Fruit fly (Drosophila melanogaster) whole organism, embryonic: ENCODE data around the gene CG9008.

ENCODE experiments used
- Abd-B ChIP-seq: fragments of 200-800 bp; sonication (Bioruptor generic); optimal IDR thresholded peaks from 2 replicates; lab custom pipeline; 2018; ENCODE audit warnings: missing biosample characterization, mild to moderate bottlenecking, missing genetic modification characterization, moderate library complexity
- BEAF-32 ChIP-seq: fragments of 200-800 bp; sonication (Bioruptor generic); optimal IDR thresholded peaks from 3 replicates; lab custom pipeline; 2017; ENCODE audit warnings: missing biosample characterization, missing genetic modification characterization, mild to moderate bottlenecking, moderate library complexity, missing genetic modification reagents
- CG10274 ChIP-seq: fragments of 200-800 bp; sonication (Bioruptor generic); optimal IDR thresholded peaks from 3 replicates; lab custom pipeline; 2017; ENCODE audit warnings: missing biosample characterization, mild to moderate bottlenecking, missing genetic modification characterization
- CG13424 ChIP-seq: fragments of 200-800 bp; sonication (Bioruptor generic); optimal IDR thresholded peaks from 2 replicates; lab custom pipeline; 2019; ENCODE audit warnings: missing biosample characterization, mild to moderate bottlenecking, missing genetic modification characterization, moderate library complexity
- CG17385 ChIP-seq: fragments of 200-800 bp; sonication (Bioruptor generic); optimal IDR thresholded peaks from 3 replicates; lab custom pipeline; 2018; ENCODE audit warnings: missing biosample characterization, mild to moderate bottlenecking, missing genetic modification characterization
- CG7786 ChIP-seq: fragments of 200-800 bp; sonication (Bioruptor generic); optimal IDR thresholded peaks from 2 replicates; lab custom pipeline; 2016; ENCODE audit warnings: missing biosample characterization, missing genetic modification characterization
- CG8924 ChIP-seq: fragments of 200-800 bp; optimal IDR thresholded peaks from 3 replicates; lab custom pipeline; 2019; ENCODE audit warnings: missing biosample characterization, mild to moderate bottlenecking, missing genetic modification characterization, moderate library complexity
- chn ChIP-seq: fragments of 200-800 bp; sonication (Bioruptor generic); optimal IDR thresholded peaks from 2 replicates; lab custom pipeline; 2016; ENCODE audit warnings: missing biosample characterization, missing genetic modification characterization
- fd96Cb ChIP-seq: fragments of 200-800 bp; sonication (Bioruptor generic); optimal IDR thresholded peaks from 2 replicates; lab custom pipeline; 2018; ENCODE audit warnings: missing biosample characterization, mild to moderate bottlenecking, missing genetic modification characterization, moderate library complexity
- gfzf ChIP-seq: fragments of 200-800 bp; sonication (Bioruptor generic); optimal IDR thresholded peaks from 2 replicates; lab custom pipeline; 2016; ENCODE audit warnings: missing biosample characterization, mild to moderate bottlenecking, missing genetic modification characterization, moderate library complexity
- maf-S ChIP-seq: fragments of 200-800 bp; sonication (Bioruptor generic); optimal IDR thresholded peaks from 2 replicates; lab custom pipeline; 2016; ENCODE audit warnings: missing biosample characterization, missing genetic modification characterization
- pan ChIP-seq, 4 experiments: fragments of >200 bp in 3 of 4; fragments of 200-800 bp in 1 of 4; sonication (Bioruptor generic) in 1 of 4; optimal IDR thresholded peaks in 3 of 4; IDR thresholded peaks in 1 of 4; 2 replicates each; pipeline versions ENCODE4 v1.3.6 to Lab custom; 2017 to 2022; ENCODE audit warnings: missing biosample characterization in 2 of 4, missing genetic modification characterization in 2 of 4, mixed read lengths in 1 of 4
- sug ChIP-seq: fragments of 200-800 bp; optimal IDR thresholded peaks from 2 replicates; lab custom pipeline; 2019; ENCODE audit warnings: missing biosample characterization, mild to moderate bottlenecking, missing genetic modification characterization, moderate library complexity

dm6 chr2L:13813156-13813555 is 33.2 kb upstream of the CG9008 start, which contains the start of gene CG16888:
- no peak for TF ChIP-seq CG7786 (GFP tag; lab: Kevin White, UChicago)
- TF ChIP-seq CG13424 (tag; lab: Kevin White, UChicago) = no peak
- TF ChIP-seq CG8924 (tag; lab: Kevin White, UChicago) = no peak
- no peak for TF ChIP-seq sug (tag; lab: Kevin White, UChicago)
- no peak for TF ChIP-seq gfzf (GFP tag; lab: Kevin White, UChicago)
- no peak for TF ChIP-seq CG17385 (GFP tag; lab: Kevin White, UChicago)
- no peak for TF ChIP-seq pan (optimal IDR thresholded peaks at IDR 0.05; lab: Kevin White, UChicago)
- no peak for TF ChIP-seq pan (GFP tag; optimal IDR thresholded peaks at IDR 0.05 in 1 of 2, IDR thresholded peaks at IDR 0.05 in 1 of 2)
- TF ChIP-seq chn (GFP tag; lab: Kevin White, UChicago) = no peak
- no peak for TF ChIP-seq fd96Cb (tag; lab: Kevin White, UChicago)
- TF ChIP-seq CG10274 = no peak
- no peak for TF ChIP-seq maf-S (GFP tag; lab: Kevin White, UChicago)
- TF ChIP-seq Abd-B (GFP tag; lab: Kevin White, UChicago) = no peak
- no peak for TF ChIP-seq BEAF-32
